Fruit fly (Drosophila melanogaster): ENCODE measurements around the gene CG5953.

Gene CG5953

dm6 chr2L:16525114-16525513 is 7.6 kb downstream of the CG5953 start:
- TF ChIP-seq NC2β (GFP tag; optimal IDR thresholded peaks at IDR 0.05) (no peak), crol (GFP tag; IDR thresholded peaks at IDR 0.05) (peak; percentile 71), Spps (tag; optimal IDR thresholded peaks at IDR 0.05) (no peak), sqz (GFP tag; optimal IDR thresholded peaks at IDR 0.05) (no peak), chinmo (GFP tag; IDR thresholded peaks at IDR 0.05; ENCODE audit: partially characterized antibody) (0 out of 4 replicates have a peak, but pooled peaks have one; percentile 8), hbn (GFP tag; IDR thresholded peaks at IDR 0.05; ENCODE audit: partially characterized antibody) (0 out of 2 replicates have a peak, but pooled peaks have one; percentile 2), CG11504 (tag; optimal IDR thresholded peaks at IDR 0.05) (no peak), odd (GFP tag; optimal IDR thresholded peaks at IDR 0.05) (no peak), ttk (GFP tag; IDR thresholded peaks at IDR 0.05) (0 out of 2 replicates have a peak, but pooled peaks have one; percentile 19), Kr (GFP tag; optimal IDR thresholded peaks at IDR 0.05) (no peak), Oli (tag; optimal IDR thresholded peaks at IDR 0.05) (no peak), CG7963 (GFP tag; IDR thresholded peaks at IDR 0.05; ENCODE audit: partially characterized antibody) (no peak), CG12391 (tag; optimal IDR thresholded peaks at IDR 0.05) (no peak), lmd (GFP tag; IDR thresholded peaks at IDR 0.05) (no peak), CG31224 (GFP tag; IDR thresholded peaks at IDR 0.05) (peak; percentile 86), gem (tag; optimal IDR thresholded peaks at IDR 0.05) (no peak), CG9932 (GFP tag; IDR thresholded peaks at IDR 0.05) (peak; percentile 42), tll (GFP tag; optimal IDR thresholded peaks at IDR 0.05) (no peak), BtbVII (GFP tag; optimal IDR thresholded peaks at IDR 0.05) (no peak), CG8924 (tag; optimal IDR thresholded peaks at IDR 0.05) (no peak), CG13123 (GFP tag; optimal IDR thresholded peaks at IDR 0.05) (no peak), rib (GFP tag; IDR thresholded peaks at IDR 0.05) (peak; percentile 36; the same call in 1 of the 2 replicates), crc (GFP tag; optimal IDR thresholded peaks at IDR 0.05) (no peak), nom (GFP tag; optimal IDR thresholded peaks at IDR 0.05) (peak; percentile 60), Ada2b (GFP tag; IDR thresholded peaks at IDR 0.05) (no peak)

dm6 chr2L:16523091-16523490 is 9.6 kb downstream of the CG5953 start:
- TF ChIP-seq fru (optimal IDR thresholded peaks at IDR 0.05) = no peak
- no peak for TF ChIP-seq CG8290 (GFP tag; optimal IDR thresholded peaks at IDR 0.05)
- peak in 1 of 2 experiments; percentile 37 for TF ChIP-seq CG8290 (tag; optimal IDR thresholded peaks at IDR 0.05)
- no peak for TF ChIP-seq lov (optimal IDR thresholded peaks at IDR 0.05)
- TF ChIP-seq lov (GFP tag; IDR thresholded peaks at IDR 0.05) = peak; percentile 74; the same call in 1 of the 3 replicates
- TF ChIP-seq Blimp-1 (GFP tag; optimal IDR thresholded peaks at IDR 0.05) = peak; percentile 27
- 0 out of 3 replicates have a peak, but pooled peaks have one; percentile 38 for TF ChIP-seq sr (GFP tag; IDR thresholded peaks at IDR 0.05)
- no peak for TF ChIP-seq aop (GFP tag; IDR thresholded peaks at IDR 0.05)
- peak; percentile 67 for TF ChIP-seq MTF-1 (GFP tag; optimal IDR thresholded peaks at IDR 0.05; ENCODE audit: borderline replicate concordance)
- no peak for TF ChIP-seq CG7745 (tag; optimal IDR thresholded peaks at IDR 0.05)
- 0 out of 2 replicates have a peak, but pooled peaks have one; percentile 29 for TF ChIP-seq rib (GFP tag; IDR thresholded peaks at IDR 0.05)
- TF ChIP-seq Hr78 (GFP tag; optimal IDR thresholded peaks at IDR 0.05) = no peak
- TF ChIP-seq CG30020 (tag; optimal IDR thresholded peaks at IDR 0.05) = no peak
- TF ChIP-seq CG15601 (tag; optimal IDR thresholded peaks at IDR 0.05) = peak; percentile 32
- peak; percentile 39 for TF ChIP-seq CG7987 (GFP tag; optimal IDR thresholded peaks at IDR 0.05)
- TF ChIP-seq CG6813 (GFP tag; optimal IDR thresholded peaks at IDR 0.05) = peak; percentile 73
- TF ChIP-seq CG4854 (GFP tag; optimal IDR thresholded peaks at IDR 0.05) = no peak
- peak; percentile 60 for TF ChIP-seq kni (GFP tag; optimal IDR thresholded peaks at IDR 0.05)
- TF ChIP-seq HLHmδ (GFP tag; optimal IDR thresholded peaks at IDR 0.05) = peak; percentile 1
- no peak for TF ChIP-seq CG17568 (GFP tag; optimal IDR thresholded peaks at IDR 0.05)
- TF ChIP-seq twi (tag; optimal IDR thresholded peaks at IDR 0.05) = peak; percentile 44
- peak; percentile 52 for TF ChIP-seq CG4707 (GFP tag; optimal IDR thresholded peaks at IDR 0.05)
- TF ChIP-seq dmrt99B (tag; optimal IDR thresholded peaks at IDR 0.05) = peak; percentile 5
- peak; percentile 12 for TF ChIP-seq org-1 (GFP tag; optimal IDR thresholded peaks at IDR 0.05)
- peak; percentile 70 for TF ChIP-seq Asciz (GFP tag; optimal IDR thresholded peaks at IDR 0.05)
- TF ChIP-seq ci (GFP tag; IDR thresholded peaks at IDR 0.05) = peak; percentile 67
- TF ChIP-seq h (optimal IDR thresholded peaks at IDR 0.05) = no peak
